Fruit fly (Drosophila melanogaster): ENCODE results near the gene Lip1.
A peak's percentile ranks its signal among the peaks of the same experiment; 100 is the strongest.

Gene Lip1

dm6 chr2L:10748218-10748617 lies 46.9 kb upstream of the Lip1 start (continued):
- TF ChIP-seq CG1647 (GFP tag; optimal IDR thresholded peaks at IDR 0.05) = no peak
- peak; percentile 32 for TF ChIP-seq Sox102F (GFP tag; optimal IDR thresholded peaks at IDR 0.05)
- TF ChIP-seq CG12744 (GFP tag; optimal IDR thresholded peaks at IDR 0.05) = no peak
- no peak for TF ChIP-seq CG10321 (GFP tag; IDR thresholded peaks at IDR 0.05)
- TF ChIP-seq CG17568 (GFP tag; optimal IDR thresholded peaks at IDR 0.05) = no peak
- no peak for TF ChIP-seq fd64A (GFP tag; optimal IDR thresholded peaks at IDR 0.05)
- TF ChIP-seq CG2875 (GFP tag; optimal IDR thresholded peaks at IDR 0.05) = no peak
- TF ChIP-seq CG9876 (GFP tag; optimal IDR thresholded peaks at IDR 0.05) = no peak
- no peak for TF ChIP-seq Mrtf (GFP tag; IDR thresholded peaks at IDR 0.05)
- no peak for TF ChIP-seq oc (tag; optimal IDR thresholded peaks at IDR 0.05)
- no peak for TF ChIP-seq CG3163 (GFP tag; optimal IDR thresholded peaks at IDR 0.05)
- TF ChIP-seq CG3726 (GFP tag; IDR thresholded peaks at IDR 0.05) = no peak
- peak; percentile 4 for TF ChIP-seq Asciz (GFP tag; optimal IDR thresholded peaks at IDR 0.05)
- TF ChIP-seq CG10654 (GFP tag; optimal IDR thresholded peaks at IDR 0.05) = no peak
- no peak for TF ChIP-seq CG7839 (tag; optimal IDR thresholded peaks at IDR 0.05)
- no peak for TF ChIP-seq CG11560 (tag; IDR thresholded peaks at IDR 0.05)
- TF ChIP-seq hb (GFP tag; IDR thresholded peaks at IDR 0.05; ENCODE audit: partially characterized antibody) = no peak
- TF ChIP-seq chm (GFP tag; IDR thresholded peaks at IDR 0.05) = no peak
- peak; percentile 78 for TF ChIP-seq CG5180 (GFP tag; optimal IDR thresholded peaks at IDR 0.05)
- no peak for TF ChIP-seq CG6791 (GFP tag; IDR thresholded peaks at IDR 0.05; ENCODE audit: partially characterized antibody)
- no peak for TF ChIP-seq ftz-f1 (GFP tag; optimal IDR thresholded peaks at IDR 0.05)
- TF ChIP-seq GATAe (GFP tag; conservative IDR thresholded peaks at IDR 0.05) = no peak
- TF ChIP-seq HLH54F (GFP tag; optimal IDR thresholded peaks at IDR 0.05) = no peak
- no peak for TF ChIP-seq CG16815 (GFP tag; optimal IDR thresholded peaks at IDR 0.05)
- no peak for TF ChIP-seq CG4730 (GFP tag; IDR thresholded peaks at IDR 0.05)
- no peak for TF ChIP-seq CG14050 (GFP tag; IDR thresholded peaks at IDR 0.05)
- no peak for TF ChIP-seq CG13624 (GFP tag; optimal IDR thresholded peaks at IDR 0.05)
- TF ChIP-seq Dip2 (GFP tag; IDR thresholded peaks at IDR 0.05) = no peak
- 0 out of 2 replicates have a peak, but pooled peaks have one; percentile 18 for TF ChIP-seq CG4360 (GFP tag; IDR thresholded peaks at IDR 0.05)
- TF ChIP-seq zfh1 (GFP tag; IDR thresholded peaks at IDR 0.05) = no peak
- no peak for TF ChIP-seq unc-4 (GFP tag; IDR thresholded peaks at IDR 0.05; ENCODE audit: partially characterized antibody)
- TF ChIP-seq CG10267 (tag; optimal IDR thresholded peaks at IDR 0.05) = no peak
- TF ChIP-seq sim (GFP tag; IDR thresholded peaks at IDR 0.05) = no peak
- no peak for TF ChIP-seq CG11695 (GFP tag; IDR thresholded peaks at IDR 0.05)
- no peak for TF ChIP-seq Vsx1 (GFP tag; optimal IDR thresholded peaks at IDR 0.05)
- no peak for TF ChIP-seq YL-1 (GFP tag; optimal IDR thresholded peaks at IDR 0.05)
- TF ChIP-seq ranshi (GFP tag; IDR thresholded peaks at IDR 0.05) = no peak
- no peak for TF ChIP-seq CG17186 (GFP tag; optimal IDR thresholded peaks at IDR 0.05)
- TF ChIP-seq lbe (GFP tag; optimal IDR thresholded peaks at IDR 0.05) = no peak
- 0 out of 2 replicates have a peak, but pooled peaks have one; percentile 9 for TF ChIP-seq CG5953 (GFP tag; IDR thresholded peaks at IDR 0.05)
- no peak for TF ChIP-seq croc (GFP tag; conservative IDR thresholded peaks at IDR 0.05)
- TF ChIP-seq C15 (GFP tag; IDR thresholded peaks at IDR 0.05) = no peak
- TF ChIP-seq CoRest (tag; optimal IDR thresholded peaks at IDR 0.05) = no peak
- TF ChIP-seq CG10274 (GFP tag; optimal IDR thresholded peaks at IDR 0.05) = no peak
- TF ChIP-seq CG4404 (GFP tag; IDR thresholded peaks at IDR 0.05) = no peak
- TF ChIP-seq CG2120 (GFP tag; optimal IDR thresholded peaks at IDR 0.05) = no peak
- no peak for TF ChIP-seq Adf1 (GFP tag; IDR thresholded peaks at IDR 0.05)
- no peak for TF ChIP-seq crol (GFP tag; IDR thresholded peaks at IDR 0.05)
- TF ChIP-seq Dad (GFP tag; optimal IDR thresholded peaks at IDR 0.05) = no peak
- TF ChIP-seq btn (GFP tag; optimal IDR thresholded peaks at IDR 0.05) = no peak
- no peak for TF ChIP-seq Bteb2 (GFP tag; optimal IDR thresholded peaks at IDR 0.05)
- no peak for TF ChIP-seq grau (tag; optimal IDR thresholded peaks at IDR 0.05)
- TF ChIP-seq jing (GFP tag; optimal IDR thresholded peaks at IDR 0.05) = no peak
